Fruit fly (Drosophila melanogaster): ENCODE measurements around the gene Amt.

DNA sequence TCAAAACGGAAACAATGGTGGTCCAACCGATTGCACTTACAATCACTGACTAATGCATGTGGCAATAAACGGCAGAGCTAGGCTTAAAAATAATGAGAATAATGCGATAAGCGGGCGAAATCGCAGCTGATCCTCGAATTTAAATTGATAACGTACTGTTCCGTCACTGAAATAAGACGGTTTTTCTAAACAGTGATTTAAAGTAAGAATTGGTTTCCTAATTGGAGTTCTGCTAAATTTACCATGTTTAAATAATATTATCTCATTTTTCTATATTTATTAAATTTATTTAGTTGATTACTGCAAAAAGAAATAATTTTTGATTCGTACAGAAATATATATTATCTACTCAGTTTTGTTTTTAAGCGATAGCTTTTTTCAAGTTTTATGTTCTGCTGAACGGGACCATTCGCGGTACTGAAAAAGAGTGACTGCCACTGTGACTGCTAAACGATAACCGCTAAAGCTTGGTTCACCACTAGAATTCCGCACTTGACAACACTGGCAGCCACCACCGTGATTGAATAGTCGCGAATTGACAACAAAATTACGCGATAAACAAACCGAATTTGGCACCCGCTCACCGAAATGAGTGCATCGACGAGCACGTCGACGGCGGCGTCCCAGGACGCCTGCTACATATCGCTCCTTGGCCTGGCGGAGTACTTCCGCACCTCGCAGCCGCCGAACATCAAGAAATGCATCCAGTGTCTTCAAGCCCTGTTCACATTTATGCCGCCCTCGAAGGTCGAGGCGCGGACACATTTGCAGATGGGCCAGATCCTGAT lies 40.0 kb downstream of the Amt start, which contains the start of the genes Spn88Eb and Mau2:
- peak; percentile 13 for TF ChIP-seq CG18476 (GFP tag; optimal IDR thresholded peaks at IDR 0.05)
- TF ChIP-seq CG10462 (GFP tag; optimal IDR thresholded peaks at IDR 0.05) = no peak
- TF ChIP-seq CG1647 (GFP tag; optimal IDR thresholded peaks at IDR 0.05) = peak; percentile 66
- no peak for TF ChIP-seq fd64A (GFP tag; optimal IDR thresholded peaks at IDR 0.05)
- peak; percentile 77 for TF ChIP-seq ind (GFP tag; optimal IDR thresholded peaks at IDR 0.05)
- peak; percentile 42 for TF ChIP-seq Max (GFP tag; optimal IDR thresholded peaks at IDR 0.05)

Data from whole organism, embryonic.